Worm (Caenorhabditis elegans): Measurements from ENCODE around the gene F23H12.5.
A peak's percentile ranks its signal among the peaks of the same experiment; 100 is the strongest.

The F23H12.5 gene

DNA sequence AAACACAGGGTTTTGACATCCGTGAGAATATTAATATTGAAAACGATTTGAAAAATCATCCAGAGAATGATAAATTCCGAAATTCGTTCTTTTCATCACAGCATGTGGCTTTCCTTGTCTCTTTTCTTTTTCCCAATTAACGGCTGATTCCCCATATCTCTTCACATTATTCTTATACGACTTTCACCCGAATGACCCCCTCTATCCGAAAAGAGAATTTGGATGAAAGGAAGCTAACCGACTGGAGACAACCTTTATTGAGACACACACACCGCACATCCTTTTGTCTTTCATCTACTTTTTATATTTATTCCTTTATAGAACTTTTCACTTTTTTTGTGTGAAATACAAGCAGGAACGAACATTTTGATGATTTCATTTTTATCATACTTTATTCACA lies 815 bp upstream of the F23H12.5 start:
- TF ChIP-seq ceh-82 (tag; optimal IDR thresholded peaks at IDR 0.05) (no peak), ceh-9 (tag; optimal IDR thresholded peaks at IDR 0.05) (no peak), nhr-67 (tag; optimal IDR thresholded peaks at IDR 0.05) (no peak), nhr-23 (tag; optimal IDR thresholded peaks at IDR 0.05) (no peak), jun-1 (tag; optimal IDR thresholded peaks at IDR 0.05) (no peak), R02D3.7 (tag; optimal IDR thresholded peaks at IDR 0.05) (no peak), ztf-11 (tag; optimal IDR thresholded peaks at IDR 0.05) (no peak), ZK546.5 (tag; optimal IDR thresholded peaks at IDR 0.05) (no peak), egl-5 (tag; optimal IDR thresholded peaks at IDR 0.05) (no peak), zag-1 (tag; optimal IDR thresholded peaks at IDR 0.05) (no peak), lin-39 (tag; optimal IDR thresholded peaks at IDR 0.05) (no peak), lin-15B (tag; optimal IDR thresholded peaks at IDR 0.05) (no peak), sea-2 (GFP tag; optimal IDR thresholded peaks at IDR 0.05) (no peak), nhr-11 (tag; optimal IDR thresholded peaks at IDR 0.05) (no peak), fkh-2 (tag; optimal IDR thresholded peaks at IDR 0.05) (no peak), nfya-1 (tag; optimal IDR thresholded peaks at IDR 0.05; ENCODE audit: insufficient read depth) (no peak), daf-12 (tag; optimal IDR thresholded peaks at IDR 0.05) (no peak), unc-62 (GFP tag; optimal IDR thresholded peaks at IDR 0.05) (no peak), nhr-237 (tag; optimal IDR thresholded peaks at IDR 0.05) (no peak), aly-2 (tag; optimal IDR thresholded peaks at IDR 0.05) (no peak)

- no peak for TF ChIP-seq nhr-11 (tag; optimal IDR thresholded peaks at IDR 0.05)
- no peak for TF ChIP-seq ZK546.5 (tag; optimal IDR thresholded peaks at IDR 0.05)
- TF ChIP-seq daf-12 (tag; optimal IDR thresholded peaks at IDR 0.05), result no peak
- TF ChIP-seq egl-5 (tag; optimal IDR thresholded peaks at IDR 0.05), result no peak
- no peak for TF ChIP-seq sea-2 (GFP tag; optimal IDR thresholded peaks at IDR 0.05)
- no peak for TF ChIP-seq elt-3 (tag; optimal IDR thresholded peaks at IDR 0.05)
- TF ChIP-seq unc-39 (tag; optimal IDR thresholded peaks at IDR 0.05), result no peak
- no peak for TF ChIP-seq ceh-82 (tag; optimal IDR thresholded peaks at IDR 0.05)
- no peak for TF ChIP-seq zag-1 (tag; optimal IDR thresholded peaks at IDR 0.05)
- no peak for TF ChIP-seq ztf-4 (tag; optimal IDR thresholded peaks at IDR 0.05)
- TF ChIP-seq pha-4 (tag; optimal IDR thresholded peaks at IDR 0.05), result no peak
- no peak for TF ChIP-seq ceh-9 (tag; optimal IDR thresholded peaks at IDR 0.05)
- TF ChIP-seq lin-15B (tag; optimal IDR thresholded peaks at IDR 0.05), result no peak
- TF ChIP-seq nhr-77 (tag; optimal IDR thresholded peaks at IDR 0.05), result no peak
- no peak for TF ChIP-seq fkh-2 (tag; optimal IDR thresholded peaks at IDR 0.05)
- TF ChIP-seq lin-39 (tag; optimal IDR thresholded peaks at IDR 0.05), result no peak
- no peak for TF ChIP-seq nhr-23 (tag; optimal IDR thresholded peaks at IDR 0.05)
- TF ChIP-seq snpc-4 (tag; optimal IDR thresholded peaks at IDR 0.05), result no peak
Measured at ce11 chrV:12361644-12362043, 3.2 kb downstream of the F23H12.5 start, which contains the start of gene fipr-1. TSS of gene fipr-1 (minus strand) at chrV:12361744.

- TF ChIP-seq pha-4 (tag; optimal IDR thresholded peaks at IDR 0.05) (peak; percentile 81), nhr-11 (tag; optimal IDR thresholded peaks at IDR 0.05) (no peak)
Measured at ce11 chrV:12365104-12365503, 6.7 kb downstream of the F23H12.5 start, which contains the start of gene fipr-2. TSS of gene fipr-2 (plus strand) at chrV:12365348.

ce11 chrV:12369437-12369836 lies 11.0 kb downstream of the F23H12.5 start, which contains the start of gene gcy-13:
TSS of gene gcy-13 (minus strand) at chrV:12369537.
- no peak for TF ChIP-seq nhr-43 (tag; optimal IDR thresholded peaks at IDR 0.05; ENCODE audit: poor library complexity, severe bottlenecking)
- no peak for TF ChIP-seq nhr-76 (tag; optimal IDR thresholded peaks at IDR 0.05)
- TF ChIP-seq tbx-2 (tag; optimal IDR thresholded peaks at IDR 0.05), result no peak

DNA sequence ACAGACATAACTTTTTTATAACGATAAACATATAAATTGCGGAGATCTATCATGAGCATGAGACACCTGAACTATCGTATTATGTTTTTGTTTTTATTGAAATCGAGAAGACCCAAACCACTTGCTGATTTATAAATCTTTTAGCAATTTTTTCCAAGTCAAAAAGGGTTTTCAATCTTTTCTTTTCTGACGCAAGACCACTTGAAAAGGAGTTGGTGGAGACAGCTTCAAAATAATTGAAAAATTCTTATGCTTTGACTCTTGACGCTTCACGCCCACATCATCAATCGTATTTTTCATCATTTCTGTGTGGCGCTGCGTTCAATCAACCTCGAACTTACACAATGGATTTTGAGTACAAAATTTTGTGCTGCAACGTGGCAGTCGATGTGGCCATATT lies 12.9 kb downstream of the F23H12.5 start, which contains the start of gene F23H12.7:
Gene F23H12.7 (plus strand): TSS at position 301 of the 400 bp plus-strand sequence.
- no peak for TF ChIP-seq ceh-16 (tag; optimal IDR thresholded peaks at IDR 0.05)
- no peak for TF ChIP-seq nhr-77 (tag; optimal IDR thresholded peaks at IDR 0.05)
- no peak for TF ChIP-seq ZK546.5 (tag; optimal IDR thresholded peaks at IDR 0.05)
- TF ChIP-seq ztf-4 (tag; optimal IDR thresholded peaks at IDR 0.05), result no peak
- TF ChIP-seq nhr-11 (tag; optimal IDR thresholded peaks at IDR 0.05), result no peak
- no peak for TF ChIP-seq lsy-12 (tag; optimal IDR thresholded peaks at IDR 0.05)
- TF ChIP-seq nhr-67 (tag; optimal IDR thresholded peaks at IDR 0.05), result no peak
- TF ChIP-seq nhr-28 (tag; optimal IDR thresholded peaks at IDR 0.05), result no peak
- no peak for TF ChIP-seq fkh-2 (tag; optimal IDR thresholded peaks at IDR 0.05)
- TF ChIP-seq fos-1 (tag; optimal IDR thresholded peaks at IDR 0.05), result no peak
- no peak for TF ChIP-seq nhr-12 (tag; optimal IDR thresholded peaks at IDR 0.05)
- TF ChIP-seq ceh-82 (tag; optimal IDR thresholded peaks at IDR 0.05), result no peak
- no peak for TF ChIP-seq pha-4 (tag; optimal IDR thresholded peaks at IDR 0.05)
- TF ChIP-seq ztf-11 (tag; optimal IDR thresholded peaks at IDR 0.05), result no peak
- no peak for TF ChIP-seq ceh-28 (tag; optimal IDR thresholded peaks at IDR 0.05)
- TF ChIP-seq nhr-76 (tag; optimal IDR thresholded peaks at IDR 0.05), result no peak
- no peak for TF ChIP-seq daf-12 (tag; optimal IDR thresholded peaks at IDR 0.05)
- no peak for TF ChIP-seq sea-2 (GFP tag; optimal IDR thresholded peaks at IDR 0.05)
- TF ChIP-seq skn-1 (tag; optimal IDR thresholded peaks at IDR 0.05), result no peak
